Worm (Caenorhabditis elegans) whole organism, late embryonic: ENCODE data around the gene lgl-1.
A peak's percentile ranks its signal among the peaks of the same experiment; 100 is the strongest.

Experiments used
- C38D4.7 ChIP-seq: fragments of 200-800 bp; sonication (Bioruptor generic); optimal IDR thresholded peaks from 2 replicates; lab custom pipeline; 2018; ENCODE audit warnings: mild to moderate bottlenecking, missing genetic modification characterization, moderate library complexity, missing compliant biosample characterization
- K02D7.2 ChIP-seq: sonication (generic microtip); optimal IDR thresholded peaks from 2 replicates; lab custom pipeline; 2017; ENCODE audit warnings: mild to moderate bottlenecking, missing genetic modification characterization, missing compliant biosample characterization
- K09A11.1 ChIP-seq: sonication (generic microtip); optimal IDR thresholded peaks from 2 replicates; lab custom pipeline; 2017; ENCODE audit warnings: antibody characterized with exemption, mild to moderate bottlenecking, missing genetic modification characterization, missing compliant biosample characterization; ENCODE audit not compliant: insufficient read depth
- Y22D7AL.16 ChIP-seq: sonication (generic microtip); optimal IDR thresholded peaks from 2 replicates; lab custom pipeline; 2016; ENCODE audit warnings: missing genetic modification characterization, missing compliant biosample characterization
- ama-1 ChIP-seq: fragments of 150-350 bp; optimal IDR thresholded peaks from 2 replicates; lab custom pipeline; 2014
- ceh-14 ChIP-seq: sonication (generic microtip); optimal IDR thresholded peaks from 2 replicates; lab custom pipeline; 2016; ENCODE audit warnings: missing genotype, missing genetic modification characterization, missing compliant biosample characterization
- ceh-18 ChIP-seq: sonication (generic microtip); optimal IDR thresholded peaks from 2 replicates; lab custom pipeline; 2016; ENCODE audit warnings: missing genetic modification characterization, missing compliant biosample characterization
- ceh-31 ChIP-seq: sonication (generic microtip); optimal IDR thresholded peaks from 2 replicates; lab custom pipeline; 2016; ENCODE audit warnings: missing genetic modification characterization, missing compliant biosample characterization
- ceh-34 ChIP-seq: sonication (generic microtip); optimal IDR thresholded peaks from 2 replicates; lab custom pipeline; 2016; ENCODE audit warnings: mild to moderate bottlenecking, missing genetic modification characterization, missing compliant biosample characterization
- ceh-48 ChIP-seq: sonication (generic microtip); optimal IDR thresholded peaks from 2 replicates; lab custom pipeline; 2016; ENCODE audit warnings: missing genetic modification characterization, inconsistent platforms, missing compliant biosample characterization
- ceh-9 ChIP-seq: sonication (generic microtip); optimal IDR thresholded peaks from 2 replicates; lab custom pipeline; 2016; ENCODE audit warnings: mild to moderate bottlenecking, missing genetic modification characterization, inconsistent platforms, missing compliant biosample characterization
- dmd-4 ChIP-seq: sonication (generic microtip); optimal IDR thresholded peaks from 2 replicates; lab custom pipeline; 2016; ENCODE audit warnings: borderline replicate concordance, missing genetic modification characterization, missing compliant biosample characterization
- elt-2 ChIP-seq: sonication (generic microtip); optimal IDR thresholded peaks from 2 replicates; lab custom pipeline; 2016; ENCODE audit warnings: missing genetic modification reagents, missing genetic modification characterization, missing compliant biosample characterization
- elt-4 ChIP-seq: sonication (generic microtip); optimal IDR thresholded peaks from 2 replicates; lab custom pipeline; 2016; ENCODE audit warnings: missing genetic modification characterization, missing compliant biosample characterization
- eyg-1 ChIP-seq: sonication (generic microtip); optimal IDR thresholded peaks from 2 replicates; lab custom pipeline; 2016; ENCODE audit warnings: missing genotype, missing genetic modification characterization, missing compliant biosample characterization
- fkh-6 ChIP-seq: sonication (generic microtip); optimal IDR thresholded peaks from 2 replicates; lab custom pipeline; 2016; ENCODE audit warnings: missing genetic modification characterization, missing compliant biosample characterization
- hlh-30 ChIP-seq: sonication (generic microtip); optimal IDR thresholded peaks from 2 replicates; lab custom pipeline; 2017; ENCODE audit warnings: antibody characterized with exemption, missing genetic modification characterization, missing compliant biosample characterization; ENCODE audit not compliant: insufficient read depth
- hlh-6 ChIP-seq: sonication (generic microtip); optimal IDR thresholded peaks from 2 replicates; lab custom pipeline; 2016; ENCODE audit warnings: missing genotype, missing genetic modification characterization, missing compliant biosample characterization
- lim-6 ChIP-seq: sonication (generic microtip); optimal IDR thresholded peaks from 2 replicates; lab custom pipeline; 2016; ENCODE audit warnings: missing genetic modification characterization, missing compliant biosample characterization
- lin-11 ChIP-seq: fragments of 200-800 bp; sonication (Bioruptor generic); optimal IDR thresholded peaks from 2 replicates; lab custom pipeline; 2018; ENCODE audit warnings: mild to moderate bottlenecking, missing genetic modification characterization, missing compliant biosample characterization
- madf-2 ChIP-seq: sonication (generic microtip); optimal IDR thresholded peaks from 2 replicates; lab custom pipeline; 2017; ENCODE audit warnings: missing genetic modification characterization, missing compliant biosample characterization
- nfya-1 ChIP-seq: sonication (generic microtip); optimal IDR thresholded peaks from 2 replicates; lab custom pipeline; 2017; ENCODE audit warnings: missing genetic modification characterization, mild to moderate bottlenecking, missing compliant biosample characterization, antibody characterized with exemption, moderate library complexity
- odd-2 ChIP-seq: sonication (generic microtip); optimal IDR thresholded peaks from 2 replicates; lab custom pipeline; 2017; ENCODE audit warnings: antibody characterized with exemption, mild to moderate bottlenecking, missing genetic modification characterization, missing compliant biosample characterization
- pat-9 ChIP-seq: fragments of 200-800 bp; sonication (Bioruptor generic); optimal IDR thresholded peaks from 2 replicates; lab custom pipeline; 2018; ENCODE audit warnings: mild to moderate bottlenecking, missing genetic modification characterization, moderate library complexity, missing compliant biosample characterization
- pax-1 ChIP-seq: fragments of 150-350 bp; optimal IDR thresholded peaks from 2 replicates; lab custom pipeline; 2014; ENCODE audit warnings: missing biosample characterization, missing genetic modification characterization
- pros-1 ChIP-seq: fragments of 150-350 bp; optimal IDR thresholded peaks from 2 replicates; lab custom pipeline; 2014; ENCODE audit warnings: missing biosample characterization, missing genetic modification reagents, missing genetic modification characterization
- sdc-2 ChIP-seq: sonication (generic microtip); optimal IDR thresholded peaks from 2 replicates; lab custom pipeline; 2016; ENCODE audit warnings: missing genotype, missing genetic modification characterization, missing compliant biosample characterization
- tbx-2 ChIP-seq: sonication (generic microtip); optimal IDR thresholded peaks from 2 replicates; lab custom pipeline; 2016; ENCODE audit warnings: missing genetic modification characterization, missing compliant biosample characterization
- unc-3 ChIP-seq, 2 experiments: fragments of 200-800 bp in 1 of 2; sonication (Bioruptor generic) in 1 of 2; sonication (generic microtip) in 1 of 2; conservative IDR thresholded peaks in 1 of 2; optimal IDR thresholded peaks in 1 of 2; 2 replicates each; pipeline versions ENCODE4 v1.3.6 to Lab custom; 2016 to 2022; ENCODE audit warnings: missing compliant biosample characterization in 2 of 2, missing genetic modification characterization in 2 of 2, missing genetic modification reagents in 1 of 2
- unc-42 ChIP-seq: sonication (generic microtip); optimal IDR thresholded peaks from 2 replicates; lab custom pipeline; 2016; ENCODE audit warnings: missing genotype, missing genetic modification characterization, missing compliant biosample characterization
- zip-5 ChIP-seq: sonication (generic microtip); optimal IDR thresholded peaks from 2 replicates; lab custom pipeline; 2016; ENCODE audit warnings: missing genetic modification characterization, missing compliant biosample characterization
- ztf-16 ChIP-seq: sonication (generic microtip); optimal IDR thresholded peaks from 2 replicates; lab custom pipeline; 2017; ENCODE audit warnings: missing genetic modification characterization, missing compliant biosample characterization

lgl-1 gene

ce11 chrX:825924-826323 lies 45.0 kb downstream of the lgl-1 start:
- TF ChIP-seq ama-1 (lab: Kevin White, UChicago) = no peak
- no peak for TF ChIP-seq pat-9 (tag; lab: Kevin White, UChicago)
- peak; percentile 33 for TF ChIP-seq nfya-1 (tag; lab: Kevin White, UChicago)
- peak; percentile 65 for TF ChIP-seq ceh-31
- peak; percentile 47 for TF ChIP-seq sdc-2 (tag; lab: Kevin White, UChicago)
- no peak for TF ChIP-seq elt-4
- TF ChIP-seq ceh-14 (tag; lab: Kevin White, UChicago) = no peak
- TF ChIP-seq fkh-6 (tag; lab: Kevin White, UChicago) = no peak
- peak; percentile 41 for TF ChIP-seq tbx-2 (tag; lab: Kevin White, UChicago)
- TF ChIP-seq ceh-48 (tag; lab: Kevin White, UChicago) = peak; percentile 92
- peak; percentile 15 for TF ChIP-seq hlh-30 (tag; lab: Kevin White, UChicago)
- peak; percentile 41 for TF ChIP-seq unc-42 (tag; lab: Kevin White, UChicago)
- peak; percentile 16 for TF ChIP-seq elt-2 (tag; lab: Kevin White, UChicago)
- no peak for TF ChIP-seq zip-5 (tag; lab: Kevin White, UChicago)
- TF ChIP-seq, all 69 proteins: peak for 8

DNA sequence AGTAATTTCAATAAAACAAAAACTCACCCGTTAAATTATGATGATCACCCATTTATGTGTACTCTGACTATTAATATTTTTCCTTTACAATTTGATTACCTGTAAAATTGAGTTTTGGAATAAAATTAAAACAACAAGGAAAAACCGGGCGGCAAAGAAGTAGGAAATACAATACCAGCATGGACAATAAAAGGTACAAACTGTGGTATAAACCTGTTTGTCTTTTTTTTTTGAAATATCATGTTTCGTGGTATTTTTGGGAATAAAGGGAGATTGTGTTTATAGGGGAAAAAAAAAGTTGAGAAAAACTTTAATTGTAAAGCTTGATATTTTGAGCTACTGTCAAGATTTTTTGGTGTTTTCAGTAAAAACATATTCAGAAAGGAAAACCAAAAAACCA lies 45.5 kb downstream of the lgl-1 start, which contains the start of gene daf-3:
Gene daf-3, minus strand, starts transcription at position 101 of the 400 bp plus-strand sequence.
- TF ChIP-seq hlh-6 (tag; lab: Kevin White, UChicago) = no peak
- TF ChIP-seq ceh-31 = no peak
- TF ChIP-seq unc-3 (GFP tag; conservative IDR thresholded peaks at IDR 0.05; lab: Robert Waterston, UW) = no peak
- TF ChIP-seq unc-3 (tag; optimal IDR thresholded peaks at IDR 0.05; lab: Kevin White, UChicago) = no peak
- no peak for TF ChIP-seq elt-2 (tag; lab: Kevin White, UChicago)
- no peak for TF ChIP-seq pat-9 (tag; lab: Kevin White, UChicago)

DNA sequence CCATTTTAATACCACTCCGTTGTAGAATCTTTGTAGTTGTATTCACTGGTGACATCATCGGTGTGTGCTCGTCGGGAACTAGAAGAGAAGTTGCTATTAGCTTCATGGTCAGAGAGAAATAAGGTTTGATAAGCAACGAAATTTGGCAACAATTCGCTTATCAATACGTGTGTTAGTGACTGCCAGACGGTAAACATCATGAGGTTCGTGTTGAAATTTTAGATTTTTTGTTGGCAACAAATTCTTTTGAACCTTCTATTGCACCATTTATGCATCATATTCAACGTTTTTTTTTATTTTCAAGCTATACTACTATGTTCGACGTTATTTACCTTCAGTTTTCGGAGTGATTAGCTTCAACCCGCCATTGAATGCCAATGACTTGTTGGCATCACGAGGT lies 47.2 kb downstream of the lgl-1 start:
- TF ChIP-seq lin-11 (tag; lab: Kevin White, UChicago) = no peak
- no peak for TF ChIP-seq pros-1 (tag; lab: Kevin White, UChicago)
- TF ChIP-seq zip-5 (tag; lab: Kevin White, UChicago) = no peak
- TF ChIP-seq odd-2 = no peak
- TF ChIP-seq ceh-34 (tag; lab: Kevin White, UChicago) = no peak
- TF ChIP-seq K09A11.1 = no peak
- TF ChIP-seq elt-2 (tag; lab: Kevin White, UChicago) = no peak
- TF ChIP-seq ztf-16 (tag; lab: Kevin White, UChicago) = no peak
- no peak for TF ChIP-seq nfya-1 (tag; lab: Kevin White, UChicago)
- no peak for TF ChIP-seq ceh-9
- no peak for TF ChIP-seq eyg-1 (tag; lab: Kevin White, UChicago)
- TF ChIP-seq dmd-4 (tag; lab: Kevin White, UChicago) = no peak
- no peak for TF ChIP-seq pax-1 (tag; lab: Kevin White, UChicago)
- TF ChIP-seq lim-6 (tag; lab: Kevin White, UChicago) = no peak
- TF ChIP-seq pat-9 (tag; lab: Kevin White, UChicago) = no peak
- no peak for TF ChIP-seq hlh-6 (tag; lab: Kevin White, UChicago)
- TF ChIP-seq K02D7.2 (tag; lab: Kevin White, UChicago) = no peak
- TF ChIP-seq madf-2 (tag; lab: Kevin White, UChicago) = no peak
- no peak for TF ChIP-seq ceh-14 (tag; lab: Kevin White, UChicago)

DNA sequence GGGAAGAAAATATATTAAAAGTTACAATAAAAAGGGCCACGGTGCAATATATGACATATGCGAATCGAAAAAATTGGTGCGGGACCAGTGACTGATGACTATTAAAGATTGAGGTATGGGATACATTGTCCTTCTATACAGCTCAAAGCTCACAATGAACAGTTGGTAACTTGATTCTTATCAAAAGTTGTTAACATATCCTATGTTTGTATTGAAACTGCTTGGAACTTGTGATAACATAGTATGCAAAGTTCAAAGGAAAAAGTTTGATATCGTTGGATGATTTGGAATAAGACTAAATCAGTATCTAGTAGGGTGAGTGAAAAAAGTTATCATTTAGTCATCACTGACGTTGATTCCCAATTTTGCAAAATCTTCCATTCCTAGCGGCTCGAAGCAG lies 52.9 kb downstream of the lgl-1 start:
- TF ChIP-seq ceh-18 (tag; lab: Kevin White, UChicago) (no peak), C38D4.7 (no peak)

DNA sequence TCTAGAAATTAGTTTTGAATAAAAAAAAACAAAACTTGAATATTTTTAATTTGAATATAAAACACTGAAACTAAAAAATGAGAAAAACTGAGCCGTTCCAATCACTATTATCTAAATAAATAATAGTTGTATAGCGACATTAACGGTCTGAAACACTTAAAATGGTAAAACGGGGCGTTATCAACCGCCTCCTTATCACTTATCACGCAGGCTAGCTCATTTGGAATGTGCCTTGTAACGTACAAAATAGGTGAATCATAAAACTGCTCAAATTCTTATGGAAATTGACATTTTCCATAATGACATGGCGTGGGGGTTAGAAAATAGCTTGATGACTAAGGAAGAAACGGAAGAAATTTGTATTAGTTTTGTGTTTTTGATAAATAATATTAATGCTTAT lies 55.0 kb downstream of the lgl-1 start, which contains the start of gene ifd-2:
Gene ifd-2, minus strand, starts transcription at position 1 of the 400 bp plus-strand sequence.
- TF ChIP-seq elt-2 (tag; lab: Kevin White, UChicago) = peak; percentile 78
- TF ChIP-seq Y22D7AL.16 (tag; lab: Kevin White, UChicago) = no peak
